Worm (Caenorhabditis elegans) whole organism, mixed stage, embryonic: ENCODE data around the gene Y51A2D.18.

ENCODE experiments used
- ces-1 ChIP-seq: fragments of 150-350 bp; optimal IDR thresholded peaks from 2 replicates; lab custom pipeline; 2014; ENCODE audit warnings: missing biosample characterization, missing genetic modification reagents, missing genetic modification characterization
- hlh-1 ChIP-seq: fragments of 150-350 bp; optimal IDR thresholded peaks from 2 replicates; lab custom pipeline; 2014; ENCODE audit warnings: missing biosample characterization, missing genetic modification reagents, missing genetic modification characterization
- lin-13 ChIP-seq: fragments of 150-350 bp; optimal IDR thresholded peaks from 2 replicates; lab custom pipeline; 2014; ENCODE audit warnings: missing biosample characterization, missing genetic modification characterization
- lsy-2 ChIP-seq: fragments of 150-350 bp; optimal IDR thresholded peaks from 2 replicates; lab custom pipeline; 2014; ENCODE audit warnings: missing biosample characterization, missing genetic modification characterization
- pha-4 ChIP-seq: fragments of 150-350 bp; optimal IDR thresholded peaks from 2 replicates; lab custom pipeline; 2018; ENCODE audit warnings: missing biosample characterization, missing genetic modification reagents, missing genetic modification characterization
- unc-39 ChIP-seq: fragments of 150-350 bp; optimal IDR thresholded peaks from 2 replicates; lab custom pipeline; 2014; ENCODE audit warnings: missing biosample characterization, missing genetic modification characterization

ce11 chrV:18524460-18524859 is 37.4 kb upstream of the Y51A2D.18 start, which contains the start of gene hmit-1.2:
- TF ChIP-seq unc-39 (tag; lab: Kevin White, UChicago) (no peak), pha-4 (tag; lab: Kevin White, UChicago) (no peak), lin-13 (tag; lab: Kevin White, UChicago) (no peak), lsy-2 (tag; lab: Kevin White, UChicago) (no peak), ces-1 (GFP tag; lab: Kevin White, UChicago) (no peak), hlh-1 (tag; lab: Kevin White, UChicago) (no peak)
